Worm (Caenorhabditis elegans) whole organism, late embryonic: Measurements from ENCODE around the gene cyp-13A10.

Experiments
- C08G9.2 ChIP-seq: sonication (generic microtip); optimal IDR thresholded peaks from 2 replicates; lab custom pipeline; 2016; ENCODE audit warnings: mild to moderate bottlenecking, missing genetic modification characterization, moderate library complexity, missing compliant biosample characterization
- K09A11.1 ChIP-seq: sonication (generic microtip); optimal IDR thresholded peaks from 2 replicates; lab custom pipeline; 2017; ENCODE audit warnings: antibody characterized with exemption, mild to moderate bottlenecking, missing genetic modification characterization, missing compliant biosample characterization; ENCODE audit not compliant: insufficient read depth
- T23F11.4 ChIP-seq: fragments of 200-800 bp; sonication (Bioruptor generic); optimal IDR thresholded peaks from 2 replicates; lab custom pipeline; 2018; ENCODE audit warnings: mild to moderate bottlenecking, missing genetic modification characterization, missing compliant biosample characterization
- ceh-14 ChIP-seq: sonication (generic microtip); optimal IDR thresholded peaks from 2 replicates; lab custom pipeline; 2016; ENCODE audit warnings: missing genotype, missing genetic modification characterization, missing compliant biosample characterization
- ceh-18 ChIP-seq: sonication (generic microtip); optimal IDR thresholded peaks from 2 replicates; lab custom pipeline; 2016; ENCODE audit warnings: missing genetic modification characterization, missing compliant biosample characterization
- ceh-2 ChIP-seq: sonication (generic microtip); optimal IDR thresholded peaks from 2 replicates; lab custom pipeline; 2016; ENCODE audit warnings: missing genotype, missing genetic modification characterization, missing compliant biosample characterization
- ceh-22 ChIP-seq: sonication (generic microtip); optimal IDR thresholded peaks from 2 replicates; lab custom pipeline; 2017; ENCODE audit warnings: missing biosample characterization, missing genetic modification characterization
- ceh-45 ChIP-seq: fragments of 200-800 bp; sonication (Bioruptor generic); IDR thresholded peaks from 2 replicates; pipeline ENCODE4 v1.3.6; 2022; ENCODE audit warnings: missing genetic modification reagents, missing genetic modification characterization, missing compliant biosample characterization
- ceh-9 ChIP-seq: sonication (generic microtip); optimal IDR thresholded peaks from 2 replicates; lab custom pipeline; 2016; ENCODE audit warnings: mild to moderate bottlenecking, missing genetic modification characterization, inconsistent platforms, missing compliant biosample characterization
- elt-2 ChIP-seq: sonication (generic microtip); optimal IDR thresholded peaks from 2 replicates; lab custom pipeline; 2016; ENCODE audit warnings: missing genetic modification reagents, missing genetic modification characterization, missing compliant biosample characterization
- elt-4 ChIP-seq: sonication (generic microtip); optimal IDR thresholded peaks from 2 replicates; lab custom pipeline; 2016; ENCODE audit warnings: missing genetic modification characterization, missing compliant biosample characterization
- fkh-10 ChIP-seq: fragments of 150-350 bp; optimal IDR thresholded peaks from 2 replicates; lab custom pipeline; 2014; ENCODE audit warnings: missing biosample characterization, missing genetic modification reagents, missing genetic modification characterization
- gmeb-2 ChIP-seq: sonication (generic microtip); optimal IDR thresholded peaks from 2 replicates; lab custom pipeline; 2016; ENCODE audit warnings: missing genetic modification characterization, inconsistent platforms, missing compliant biosample characterization
- hlh-15 ChIP-seq: sonication (generic microtip); optimal IDR thresholded peaks from 2 replicates; lab custom pipeline; 2016; ENCODE audit warnings: missing genetic modification characterization, missing compliant biosample characterization
- lin-11 ChIP-seq: fragments of 200-800 bp; sonication (Bioruptor generic); optimal IDR thresholded peaks from 2 replicates; lab custom pipeline; 2018; ENCODE audit warnings: mild to moderate bottlenecking, missing genetic modification characterization, missing compliant biosample characterization
- madf-2 ChIP-seq: sonication (generic microtip); optimal IDR thresholded peaks from 2 replicates; lab custom pipeline; 2017; ENCODE audit warnings: missing genetic modification characterization, missing compliant biosample characterization
- nfya-1 ChIP-seq: sonication (generic microtip); optimal IDR thresholded peaks from 2 replicates; lab custom pipeline; 2017; ENCODE audit warnings: missing genetic modification characterization, mild to moderate bottlenecking, missing compliant biosample characterization, antibody characterized with exemption, moderate library complexity
- nhr-11 ChIP-seq: fragments of 150-350 bp; optimal IDR thresholded peaks from 2 replicates; lab custom pipeline; 2014; ENCODE audit warnings: missing biosample characterization, missing genetic modification characterization
- odd-2 ChIP-seq: sonication (generic microtip); optimal IDR thresholded peaks from 2 replicates; lab custom pipeline; 2017; ENCODE audit warnings: antibody characterized with exemption, mild to moderate bottlenecking, missing genetic modification characterization, missing compliant biosample characterization
- pag-3 ChIP-seq: sonication (generic microtip); optimal IDR thresholded peaks from 2 replicates; lab custom pipeline; 2016; ENCODE audit warnings: missing compliant biosample characterization, missing genetic modification characterization, borderline replicate concordance
- pax-1 ChIP-seq: fragments of 150-350 bp; optimal IDR thresholded peaks from 2 replicates; lab custom pipeline; 2014; ENCODE audit warnings: missing biosample characterization, missing genetic modification characterization
- ref-2 ChIP-seq: sonication (generic microtip); optimal IDR thresholded peaks from 2 replicates; lab custom pipeline; 2016; ENCODE audit warnings: missing genetic modification characterization, missing compliant biosample characterization
- rnt-1 ChIP-seq: sonication (generic microtip); optimal IDR thresholded peaks from 2 replicates; lab custom pipeline; 2016; ENCODE audit warnings: missing genetic modification characterization, missing compliant biosample characterization
- sdc-2 ChIP-seq: sonication (generic microtip); optimal IDR thresholded peaks from 2 replicates; lab custom pipeline; 2016; ENCODE audit warnings: missing genotype, missing genetic modification characterization, missing compliant biosample characterization
- sox-2 ChIP-seq: fragments of 200-800 bp; sonication (Bioruptor generic); IDR thresholded peaks from 2 replicates; pipeline ENCODE4 v1.3.6; 2022; ENCODE audit warnings: missing genetic modification reagents, missing genetic modification characterization, missing compliant biosample characterization
- tbx-7 ChIP-seq: sonication (generic microtip); optimal IDR thresholded peaks from 2 replicates; lab custom pipeline; 2016; ENCODE audit warnings: missing genotype, missing genetic modification characterization, missing compliant biosample characterization
- ttx-3 ChIP-seq: sonication (generic microtip); optimal IDR thresholded peaks from 2 replicates; lab custom pipeline; 2016; ENCODE audit warnings: missing genetic modification reagents, missing genetic modification characterization, missing compliant biosample characterization
- unc-3 ChIP-seq, 2 experiments: fragments of 200-800 bp in 1 of 2; sonication (Bioruptor generic) in 1 of 2; sonication (generic microtip) in 1 of 2; conservative IDR thresholded peaks in 1 of 2; optimal IDR thresholded peaks in 1 of 2; 2 replicates each; pipeline versions ENCODE4 v1.3.6 to Lab custom; 2016 to 2022; ENCODE audit warnings: missing compliant biosample characterization in 2 of 2, missing genetic modification characterization in 2 of 2, missing genetic modification reagents in 1 of 2
- unc-42 ChIP-seq: sonication (generic microtip); optimal IDR thresholded peaks from 2 replicates; lab custom pipeline; 2016; ENCODE audit warnings: missing genotype, missing genetic modification characterization, missing compliant biosample characterization
- unc-55 ChIP-seq: sonication (generic microtip); optimal IDR thresholded peaks from 2 replicates; lab custom pipeline; 2017; ENCODE audit warnings: missing biosample characterization, missing genetic modification reagents, missing genetic modification characterization

The cyp-13A10 gene

ce11 chrII:9625930-9626329 lies 36.8 kb downstream of the cyp-13A10 start:
- TF ChIP-seq lin-11 (tag; lab: Kevin White, UChicago) (no peak), T23F11.4 (GFP tag; lab: Kevin White, UChicago) (no peak), ceh-45 (no peak), unc-3 (GFP tag; conservative IDR thresholded peaks at IDR 0.05; lab: Robert Waterston, UW) (no peak), unc-3 (tag; optimal IDR thresholded peaks at IDR 0.05; lab: Kevin White, UChicago) (no peak), ref-2 (tag; lab: Kevin White, UChicago) (no peak), C08G9.2 (no peak), ceh-2 (no peak), ceh-9 (tag; lab: Kevin White, UChicago) (no peak), hlh-15 (no peak), odd-2 (tag; lab: Kevin White, UChicago) (no peak), ttx-3 (tag; lab: Kevin White, UChicago) (no peak), sdc-2 (tag; lab: Kevin White, UChicago) (no peak), K09A11.1 (tag; lab: Kevin White, UChicago) (no peak), fkh-10 (GFP tag; lab: Kevin White, UChicago) (no peak), ceh-14 (no peak), elt-4 (no peak)

- TF ChIP-seq tbx-7 (tag; lab: Kevin White, UChicago) (no peak), elt-2 (tag; lab: Kevin White, UChicago) (peak; percentile 9)
- TF ChIP-seq, all 69 proteins: peak for 1
These were observed 38.5 kb downstream of the cyp-13A10 start, which contains the start of the genes dnj-20 and ZK1307.8 for ce11 chrII:9624110-9624695. Gene dnj-20 (minus strand): TSS chrII:9624176. Gene ZK1307.8 (plus strand): TSS chrII:9624613.

ce11 chrII:9621913-9622348 lies 40.8 kb downstream of the cyp-13A10 start:
- no peak for TF ChIP-seq elt-2 (tag; lab: Kevin White, UChicago)
- TF ChIP-seq, all 69 proteins: peak for 0

DNA sequence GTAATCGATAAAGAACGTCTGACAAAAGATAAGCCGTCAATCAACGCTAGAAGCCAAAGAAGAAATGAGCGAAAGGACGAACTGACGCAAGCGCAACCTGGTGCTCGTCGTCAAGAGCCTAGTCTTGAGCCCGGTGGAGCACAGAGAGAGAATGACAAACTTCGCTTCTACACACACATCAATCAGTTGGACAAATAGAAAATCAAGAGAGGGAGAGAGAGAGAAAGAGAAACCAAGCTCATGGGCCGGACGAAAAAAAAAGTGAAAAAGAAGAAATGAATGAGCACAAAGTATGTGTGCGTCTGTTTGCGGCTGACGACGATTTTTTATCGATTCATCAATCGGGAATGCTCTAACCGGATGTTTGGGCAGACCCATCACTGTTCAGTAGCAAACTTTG lies 41.6 kb downstream of the cyp-13A10 start:
- peak; percentile 83 for TF ChIP-seq ceh-18 (tag; lab: Kevin White, UChicago)
- peak; percentile 88 for TF ChIP-seq unc-55 (GFP tag; lab: Kevin White, UChicago)
- peak; percentile 24 for TF ChIP-seq rnt-1 (tag; lab: Kevin White, UChicago)
- TF ChIP-seq nfya-1 (tag; lab: Kevin White, UChicago), result peak; percentile 26
- TF ChIP-seq pag-3 (tag; lab: Kevin White, UChicago), result no peak
- TF ChIP-seq madf-2 (tag; lab: Kevin White, UChicago), result no peak

- no peak for TF ChIP-seq sox-2
- no peak for TF ChIP-seq ceh-9 (tag; lab: Kevin White, UChicago)
- no peak for TF ChIP-seq unc-42 (tag; lab: Kevin White, UChicago)
- no peak for TF ChIP-seq ceh-22
- TF ChIP-seq gmeb-2, result no peak
- peak; percentile 18 for TF ChIP-seq unc-55 (GFP tag; lab: Kevin White, UChicago)
These were observed 42.1 kb downstream of the cyp-13A10 start for ce11 chrII:9620616-9621015.

- peak; percentile 67 for TF ChIP-seq nhr-11
- no peak for TF ChIP-seq pax-1 (tag; lab: Kevin White, UChicago)
- TF ChIP-seq ref-2 (tag; lab: Kevin White, UChicago), result no peak
- TF ChIP-seq ceh-14, result no peak
These were observed 42.6 kb downstream of the cyp-13A10 start for ce11 chrII:9619995-9620535.
